Fruit fly (Drosophila melanogaster): ENCODE results near the gene CG32373.

dm6 chr3L:7601122-7601841, 49.1 kb upstream of the CG32373 start:
- TF ChIP-seq h (GFP tag; optimal IDR thresholded peaks at IDR 0.05): peak; percentile 76
- no peak for TF ChIP-seq Dfd (GFP tag; optimal IDR thresholded peaks at IDR 0.05)
- TF ChIP-seq dsf (GFP tag; optimal IDR thresholded peaks at IDR 0.05; ENCODE audit: borderline replicate concordance): no peak
- TF ChIP-seq Hr83 (GFP tag; optimal IDR thresholded peaks at IDR 0.05; ENCODE audit: poor library complexity, severe bottlenecking): no peak
- no peak for TF ChIP-seq Hr78 (GFP tag; optimal IDR thresholded peaks at IDR 0.05)
- no peak for TF ChIP-seq usp (GFP tag; optimal IDR thresholded peaks at IDR 0.05)

Data from whole organism, wandering third instar larva.